7 worm cellular contexts compared by ENCODE assay signal in the genomic region with DNA sequence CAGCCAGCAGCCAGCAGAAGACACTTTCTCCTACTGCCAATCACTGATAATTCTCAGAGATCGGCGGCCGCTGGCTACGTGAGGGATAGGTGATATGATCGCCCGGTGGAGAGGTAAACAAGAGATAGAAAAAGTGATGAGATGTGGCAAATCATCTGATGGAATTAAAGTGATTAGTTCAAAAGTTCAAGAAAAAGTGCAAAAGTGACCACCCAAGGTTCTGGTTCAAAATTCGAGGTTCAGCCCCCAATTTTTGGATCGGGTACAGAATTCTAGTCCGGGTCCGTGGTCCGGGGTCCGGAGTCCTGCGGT.
TF ChIP-seq lines count a peak whose summit lies in the region.

No protein-coding gene starts in this region.

TF ChIP-seq in whole organism, L1 larva, 84 proteins besides CTCF, POLR2A, EP300 and RAD21 (continues in another document):
- TF ChIP-seq elt-3 (tag; optimal IDR thresholded peaks at IDR 0.05; lab: Kevin White, UChicago) (peak in 2 of 6 experiments; percentile 54 to 79), rnt-1 (tag; optimal IDR thresholded peaks at IDR 0.05; lab: Kevin White, UChicago) (peak; percentile 54), blmp-1 (tag; optimal IDR thresholded peaks at IDR 0.05; lab: Kevin White, UChicago) (peak; percentile 89), lin-14 (GFP tag; optimal IDR thresholded peaks at IDR 0.05; lab: Kevin White, UChicago) (peak; percentile 64), ceh-90 (tag; optimal IDR thresholded peaks at IDR 0.05; lab: Kevin White, UChicago) (no peak), pag-3 (tag; optimal IDR thresholded peaks at IDR 0.05; lab: Kevin White, UChicago; ENCODE audit: borderline replicate concordance, insufficient read depth) (peak; percentile 54), nhr-71 (tag; optimal IDR thresholded peaks at IDR 0.05; lab: Kevin White, UChicago) (peak; percentile 60), nhr-19 (GFP tag; conservative IDR thresholded peaks at IDR 0.05; lab: Robert Waterston, UW) (peak; percentile 13; the same call in 1 of the 2 replicates), lsy-2 (tag; optimal IDR thresholded peaks at IDR 0.05; lab: Kevin White, UChicago) (peak; percentile 13 to 23), efl-1 (optimal IDR thresholded peaks at IDR 0.05; lab: Kevin White, UChicago) (no peak), efl-1 (GFP tag; optimal IDR thresholded peaks at IDR 0.05 in 1 of 2; lab: Kevin White, UChicago) (no peak)

TF ChIP-seq in whole organism, L2 larva, 48 proteins besides CTCF, POLR2A, EP300 and RAD21:
- no peak for TF ChIP-seq lsy-2 (tag; optimal IDR thresholded peaks at IDR 0.05; lab: Kevin White, UChicago)
- no peak for TF ChIP-seq unc-62 (GFP tag; optimal IDR thresholded peaks at IDR 0.05; lab: Kevin White, UChicago)
- TF ChIP-seq lin-11 (tag; optimal IDR thresholded peaks at IDR 0.05; lab: Kevin White, UChicago), result peak; percentile 9
- peak; percentile 44 for TF ChIP-seq sma-9 (GFP tag; optimal IDR thresholded peaks at IDR 0.05; lab: Kevin White, UChicago)
- no peak for TF ChIP-seq sma-9 (tag; optimal IDR thresholded peaks at IDR 0.05; lab: Kevin White, UChicago)
- no peak for TF ChIP-seq ZK546.5 (tag; optimal IDR thresholded peaks at IDR 0.05; lab: Kevin White, UChicago)
- no peak for TF ChIP-seq Y55F3AM.14 (GFP tag; optimal IDR thresholded peaks at IDR 0.05; lab: Kevin White, UChicago)
- TF ChIP-seq C34F6.9 (tag; optimal IDR thresholded peaks at IDR 0.05; lab: Kevin White, UChicago), result peak; percentile 15
- peak; percentile 63 for TF ChIP-seq nhr-129 (tag; optimal IDR thresholded peaks at IDR 0.05; lab: Kevin White, UChicago)
- TF ChIP-seq F13H6.1 (tag; optimal IDR thresholded peaks at IDR 0.05; lab: Kevin White, UChicago), result peak; percentile 54

TF ChIP-seq in whole organism, L3 larva, 47 proteins besides CTCF, POLR2A, EP300 and RAD21:
- TF ChIP-seq lin-39 (tag; optimal IDR thresholded peaks at IDR 0.05; lab: Kevin White, UChicago) (peak; percentile 24), sea-2 (GFP tag; optimal IDR thresholded peaks at IDR 0.05; lab: Kevin White, UChicago) (no peak)
TF ChIP-seq in whole organism, L3 larva: peak in this region for 1.

TF ChIP-seq in whole organism, L4 larva, 104 proteins besides CTCF, POLR2A, EP300 and RAD21:
- TF ChIP-seq unc-62 (GFP tag; optimal IDR thresholded peaks at IDR 0.05 in 1 of 2; lab: Kevin White, UChicago), result peak in 1 of 2 experiments; percentile 49
- TF ChIP-seq unc-62 (tag; optimal IDR thresholded peaks at IDR 0.05; lab: Kevin White, UChicago), result no peak
- peak; percentile 1 for TF ChIP-seq hlh-30 (tag; optimal IDR thresholded peaks at IDR 0.05; lab: Kevin White, UChicago; ENCODE audit: insufficient read depth)
- TF ChIP-seq unc-39 (tag; optimal IDR thresholded peaks at IDR 0.05; lab: Kevin White, UChicago), result no peak
- peak in 1 of 2 experiments; percentile 28 for TF ChIP-seq daf-16 (GFP tag; optimal IDR thresholded peaks at IDR 0.05; lab: Kevin White, UChicago)
- TF ChIP-seq daf-16 (tag; optimal IDR thresholded peaks at IDR 0.05; lab: Kevin White, UChicago), result no peak
- peak; percentile 46 for TF ChIP-seq aha-1 (tag; lab: Kevin White, UChicago)

TF ChIP-seq in whole organism, late embryonic, 69 proteins besides CTCF, POLR2A, EP300 and RAD21:
- TF ChIP-seq ets-4 (tag; optimal IDR thresholded peaks at IDR 0.05; lab: Kevin White, UChicago) (no peak), ceh-18 (tag; optimal IDR thresholded peaks at IDR 0.05; lab: Kevin White, UChicago) (peak; percentile 8)

TF ChIP-seq in whole organism, mixed stage, embryonic, 35 proteins besides CTCF, POLR2A, EP300 and RAD21:
- no peak for TF ChIP-seq mab-5 (tag; optimal IDR thresholded peaks at IDR 0.05; lab: Kevin White, UChicago)
- no peak for TF ChIP-seq lin-13 (tag; optimal IDR thresholded peaks at IDR 0.05; lab: Kevin White, UChicago)
- TF ChIP-seq unc-120 (tag; optimal IDR thresholded peaks at IDR 0.05; lab: Kevin White, UChicago; ENCODE audit: poor library complexity, severe bottlenecking), result peak; percentile 15
- TF ChIP-seq tbx-8 (GFP tag; optimal IDR thresholded peaks at IDR 0.05; lab: Kevin White, UChicago), result no peak
- no peak for TF ChIP-seq ces-1 (GFP tag; optimal IDR thresholded peaks at IDR 0.05; lab: Kevin White, UChicago)
- peak; percentile 15 for TF ChIP-seq hlh-1 (tag; optimal IDR thresholded peaks at IDR 0.05; lab: Kevin White, UChicago)
- TF ChIP-seq sptf-1 (tag; optimal IDR thresholded peaks at IDR 0.05; lab: Kevin White, UChicago), result no peak
- no peak for TF ChIP-seq unc-39 (tag; optimal IDR thresholded peaks at IDR 0.05; lab: Kevin White, UChicago)
- peak; percentile 72 for TF ChIP-seq unc-62 (GFP tag; optimal IDR thresholded peaks at IDR 0.05; lab: Kevin White, UChicago)

TF ChIP-seq in whole organism, young adult, 124 proteins besides CTCF, POLR2A, EP300 and RAD21:
- TF ChIP-seq lin-35 (GFP tag; optimal IDR thresholded peaks at IDR 0.05; lab: Kevin White, UChicago), result peak in 1 of 3 experiments; percentile 6
- no peak for TF ChIP-seq hsf-1 (GFP tag; IDR thresholded peaks at IDR 0.05; lab: Robert Waterston, UW)
- TF ChIP-seq aptf-2 (GFP tag; conservative IDR thresholded peaks at IDR 0.05; lab: Robert Waterston, UW), result no peak
- peak; percentile 25 for TF ChIP-seq ztf-26 (tag; optimal IDR thresholded peaks at IDR 0.05; lab: Kevin White, UChicago)
- TF ChIP-seq ama-1 (optimal IDR thresholded peaks at IDR 0.05; lab: Kevin White, UChicago), result peak; percentile 36
- no peak for TF ChIP-seq ama-1 (GFP tag; optimal IDR thresholded peaks at IDR 0.05; lab: Kevin White, UChicago)
- TF ChIP-seq sptf-2 (GFP tag; optimal IDR thresholded peaks at IDR 0.05; lab: Kevin White, UChicago), result no peak
